Worm (Caenorhabditis elegans) whole organism, L4 larva: ENCODE data around the gene srlf-20.

Experiments
- fos-1 ChIP-seq: fragments of 150-350 bp; optimal IDR thresholded peaks from 2 replicates; lab custom pipeline; 2014; ENCODE audit warnings: missing biosample characterization, missing genetic modification characterization
- nhr-10 ChIP-seq: fragments of 150-350 bp; optimal IDR thresholded peaks from 2 replicates; lab custom pipeline; 2014; ENCODE audit warnings: missing biosample characterization, missing genetic modification characterization
- nhr-11 ChIP-seq: fragments of 150-350 bp; optimal IDR thresholded peaks from 2 replicates; lab custom pipeline; 2014; ENCODE audit warnings: missing biosample characterization, missing genetic modification characterization
- pqm-1 ChIP-seq: sonication (generic microtip); optimal IDR thresholded peaks from 2 replicates; lab custom pipeline; 2017; ENCODE audit warnings: missing biosample characterization, missing genetic modification characterization
- rbr-2 ChIP-seq: sonication (generic microtip); optimal IDR thresholded peaks from 2 replicates; lab custom pipeline; 2016; ENCODE audit warnings: missing genotype, missing genetic modification characterization, missing compliant biosample characterization
- ztf-11 ChIP-seq: fragments of 150-350 bp; optimal IDR thresholded peaks from 2 replicates; lab custom pipeline; 2014; ENCODE audit warnings: missing biosample characterization, missing genetic modification characterization

- TF ChIP-seq ztf-11 (no peak), nhr-10 (tag; lab: Kevin White, UChicago) (no peak), fos-1 (no peak), pqm-1 (no peak), nhr-11 (tag; lab: Kevin White, UChicago) (no peak), rbr-2 (tag; lab: Kevin White, UChicago) (no peak)
These were observed 48.8 kb downstream of the srlf-20 start for ce11 chrV:942556-942955.
